Worm (Caenorhabditis elegans): ENCODE measurements around the gene R13H4.6.
A peak's percentile ranks its signal among the peaks of the same experiment; 100 is the strongest.

Gene R13H4.6

ce11 chrV:11857756-11858155, 5.2 kb upstream of the R13H4.6 start (continued):
- peak; percentile 4 for TF ChIP-seq mep-1 (tag; optimal IDR thresholded peaks at IDR 0.05)
- peak; percentile 25 for TF ChIP-seq nhr-28 (tag; optimal IDR thresholded peaks at IDR 0.05)
- TF ChIP-seq T20F7.1 (GFP tag; optimal IDR thresholded peaks at IDR 0.05): no peak
- TF ChIP-seq fos-1 (tag; optimal IDR thresholded peaks at IDR 0.05): no peak
- TF ChIP-seq zfp-2 (tag; optimal IDR thresholded peaks at IDR 0.05): no peak
- peak; percentile 1 for TF ChIP-seq hlh-11 (tag; optimal IDR thresholded peaks at IDR 0.05)
- TF ChIP-seq zfp-3 (GFP tag; conservative IDR thresholded peaks at IDR 0.05): no peak
- TF ChIP-seq unc-130 (GFP tag; optimal IDR thresholded peaks at IDR 0.05): no peak
- TF ChIP-seq dmd-6 (GFP tag; IDR thresholded peaks at IDR 0.05): peak; percentile 25; the same call in 1 of the 2 replicates
- no peak for TF ChIP-seq snpc-4 (tag; optimal IDR thresholded peaks at IDR 0.05)
- no peak for TF ChIP-seq madf-9 (GFP tag; conservative IDR thresholded peaks at IDR 0.05)
- no peak for TF ChIP-seq egl-43 (GFP tag; IDR thresholded peaks at IDR 0.05)
- TF ChIP-seq mdl-1 (tag; optimal IDR thresholded peaks at IDR 0.05): peak; percentile 8 to 17
- no peak for TF ChIP-seq php-3 (GFP tag; IDR thresholded peaks at IDR 0.05)
- no peak for TF ChIP-seq ztf-11 (tag; optimal IDR thresholded peaks at IDR 0.05)
- no peak for TF ChIP-seq daf-16 (GFP tag; optimal IDR thresholded peaks at IDR 0.05)
- no peak for TF ChIP-seq daf-16 (tag; optimal IDR thresholded peaks at IDR 0.05)
- TF ChIP-seq dve-1 (tag; optimal IDR thresholded peaks at IDR 0.05; ENCODE audit: insufficient read depth): no peak
- no peak for TF ChIP-seq ces-1 (GFP tag; optimal IDR thresholded peaks at IDR 0.05)
- TF ChIP-seq fkh-10 (GFP tag; optimal IDR thresholded peaks at IDR 0.05): no peak
- no peak for TF ChIP-seq unc-39 (tag; optimal IDR thresholded peaks at IDR 0.05)
- no peak for TF ChIP-seq lir-3 (tag; optimal IDR thresholded peaks at IDR 0.05)

ce11 chrV:11858299-11858698, 4.6 kb upstream of the R13H4.6 start:
- TF ChIP-seq php-3 (GFP tag; IDR thresholded peaks at IDR 0.05) (no peak), aha-1 (tag) (peak; percentile 65)

- TF ChIP-seq nhr-25 (tag; optimal IDR thresholded peaks at IDR 0.05; ENCODE audit: borderline replicate concordance, insufficient read depth): peak; percentile 60
- peak; percentile 95 for TF ChIP-seq nhr-48 (tag; optimal IDR thresholded peaks at IDR 0.05)
- TF ChIP-seq arid-1 (GFP tag; conservative IDR thresholded peaks at IDR 0.05): no peak
- 0 out of 2 replicates have a peak, but pooled peaks have one; percentile 10 for TF ChIP-seq lin-1 (GFP tag; IDR thresholded peaks at IDR 0.05)
- TF ChIP-seq ztf-7 (tag; optimal IDR thresholded peaks at IDR 0.05): no peak
- 0 out of 2 replicates have a peak, but pooled peaks have one; percentile 7 for TF ChIP-seq php-3 (GFP tag; IDR thresholded peaks at IDR 0.05)
- peak; percentile 63 for TF ChIP-seq dmd-6 (GFP tag; IDR thresholded peaks at IDR 0.05)
- TF ChIP-seq ceh-20 (GFP tag; IDR thresholded peaks at IDR 0.05): peak; percentile 14; the same call in 1 of the 2 replicates
- no peak for TF ChIP-seq ceh-44 (GFP tag; IDR thresholded peaks at IDR 0.05)
- TF ChIP-seq dve-1 (tag; optimal IDR thresholded peaks at IDR 0.05; ENCODE audit: insufficient read depth): peak; percentile 10
- TF ChIP-seq gei-8 (GFP tag; optimal IDR thresholded peaks at IDR 0.05): peak; percentile 63
- TF ChIP-seq ZK546.5 (tag; optimal IDR thresholded peaks at IDR 0.05): no peak
- no peak for TF ChIP-seq Y48G9A.11 (GFP tag; IDR thresholded peaks at IDR 0.05)
- peak; percentile 59 to 90 for TF ChIP-seq mdl-1 (tag; optimal IDR thresholded peaks at IDR 0.05)
- TF ChIP-seq nhr-28 (tag; optimal IDR thresholded peaks at IDR 0.05): peak; percentile 40
- TF ChIP-seq F37D6.2 (tag; optimal IDR thresholded peaks at IDR 0.05): no peak
- TF ChIP-seq ztf-11 (tag; optimal IDR thresholded peaks at IDR 0.05): no peak
- TF ChIP-seq hlh-30 (tag; optimal IDR thresholded peaks at IDR 0.05; ENCODE audit: insufficient read depth): peak; percentile 78
- TF ChIP-seq nhr-42 (GFP tag; IDR thresholded peaks at IDR 0.05): no peak
- TF ChIP-seq daf-8 (GFP tag; IDR thresholded peaks at IDR 0.05): no peak
- peak; percentile 16 for TF ChIP-seq mep-1 (tag; optimal IDR thresholded peaks at IDR 0.05)
- no peak for TF ChIP-seq pha-4 (GFP tag; IDR thresholded peaks at IDR 0.05)
- TF ChIP-seq pha-4 (tag; optimal IDR thresholded peaks at IDR 0.05): peak; percentile 23
- peak; percentile 97 for TF ChIP-seq pqm-1 (tag; optimal IDR thresholded peaks at IDR 0.05)
- TF ChIP-seq daf-16 (GFP tag; optimal IDR thresholded peaks at IDR 0.05): no peak
- peak; percentile 67 for TF ChIP-seq daf-16 (tag; optimal IDR thresholded peaks at IDR 0.05)
- peak; percentile 16 to 60 for TF ChIP-seq lsy-2 (tag; optimal IDR thresholded peaks at IDR 0.05)
- peak in 1 of 2 experiments; percentile 95 for TF ChIP-seq unc-62 (GFP tag; optimal IDR thresholded peaks at IDR 0.05 in 1 of 2)
- TF ChIP-seq unc-62 (tag; optimal IDR thresholded peaks at IDR 0.05): no peak
- no peak for TF ChIP-seq mxl-2 (GFP tag; conservative IDR thresholded peaks at IDR 0.05)
- TF ChIP-seq hlh-11 (tag; optimal IDR thresholded peaks at IDR 0.05): peak; percentile 72
These were observed 3.6 kb upstream of the R13H4.6 start for ce11 chrV:11859082-11859858.

All from whole organism, L4 larva.